Worm (Caenorhabditis elegans): ENCODE data around the gene T24C2.3.

T24C2.3 gene

ce11 chrX:14560297-14560680 is 17.0 kb downstream of the T24C2.3 start (continued):
- TF ChIP-seq dpl-1 (GFP tag; optimal IDR thresholded peaks at IDR 0.05) = peak; percentile 61
- TF ChIP-seq hlh-30 (tag; optimal IDR thresholded peaks at IDR 0.05; ENCODE audit: insufficient read depth) = peak; percentile 96
- no peak for TF ChIP-seq daf-8 (GFP tag; IDR thresholded peaks at IDR 0.05)
- peak; percentile 99 for TF ChIP-seq dmd-6 (GFP tag; IDR thresholded peaks at IDR 0.05)
- no peak for TF ChIP-seq D1046.2 (GFP tag; IDR thresholded peaks at IDR 0.05)
- TF ChIP-seq zip-2 (tag; optimal IDR thresholded peaks at IDR 0.05) = peak; percentile 55
- TF ChIP-seq tag-97 (GFP tag; IDR thresholded peaks at IDR 0.05) = no peak
- peak; percentile 73 for TF ChIP-seq fos-1 (tag; optimal IDR thresholded peaks at IDR 0.05)
- no peak for TF ChIP-seq F10B5.3 (tag; optimal IDR thresholded peaks at IDR 0.05)
- TF ChIP-seq nhr-42 (GFP tag; IDR thresholded peaks at IDR 0.05) = peak; percentile 20; the same call in 1 of the 2 replicates
- TF ChIP-seq skn-1 (tag; optimal IDR thresholded peaks at IDR 0.05) = no peak
- TF ChIP-seq Y105C5A.15 (GFP tag; IDR thresholded peaks at IDR 0.05) = no peak
- peak; percentile 97 for TF ChIP-seq mep-1 (tag; optimal IDR thresholded peaks at IDR 0.05)
- peak; percentile 64 for TF ChIP-seq egl-43 (GFP tag; IDR thresholded peaks at IDR 0.05)
- TF ChIP-seq madf-9 (GFP tag; conservative IDR thresholded peaks at IDR 0.05) = peak; percentile 47
- no peak for TF ChIP-seq ZK546.5 (tag; optimal IDR thresholded peaks at IDR 0.05)
- no peak for TF ChIP-seq sdz-12 (GFP tag; optimal IDR thresholded peaks at IDR 0.05)
- peak; percentile 19 to 77 for TF ChIP-seq daf-16 (GFP tag; optimal IDR thresholded peaks at IDR 0.05)
- TF ChIP-seq daf-16 (tag; optimal IDR thresholded peaks at IDR 0.05) = peak; percentile 97
- peak; percentile 71 for TF ChIP-seq pqm-1 (tag; optimal IDR thresholded peaks at IDR 0.05)
- TF ChIP-seq nhr-41 (GFP tag; IDR thresholded peaks at IDR 0.05) = peak; percentile 44; the same call in 1 of the 2 replicates
- TF ChIP-seq T20F7.1 (GFP tag; optimal IDR thresholded peaks at IDR 0.05) = peak; percentile 76
- TF ChIP-seq spr-3 (GFP tag; optimal IDR thresholded peaks at IDR 0.05) = no peak
- no peak for TF ChIP-seq F44E2.7 (GFP tag; IDR thresholded peaks at IDR 0.05)
- no peak for TF ChIP-seq lir-3 (tag; optimal IDR thresholded peaks at IDR 0.05)

DNA sequence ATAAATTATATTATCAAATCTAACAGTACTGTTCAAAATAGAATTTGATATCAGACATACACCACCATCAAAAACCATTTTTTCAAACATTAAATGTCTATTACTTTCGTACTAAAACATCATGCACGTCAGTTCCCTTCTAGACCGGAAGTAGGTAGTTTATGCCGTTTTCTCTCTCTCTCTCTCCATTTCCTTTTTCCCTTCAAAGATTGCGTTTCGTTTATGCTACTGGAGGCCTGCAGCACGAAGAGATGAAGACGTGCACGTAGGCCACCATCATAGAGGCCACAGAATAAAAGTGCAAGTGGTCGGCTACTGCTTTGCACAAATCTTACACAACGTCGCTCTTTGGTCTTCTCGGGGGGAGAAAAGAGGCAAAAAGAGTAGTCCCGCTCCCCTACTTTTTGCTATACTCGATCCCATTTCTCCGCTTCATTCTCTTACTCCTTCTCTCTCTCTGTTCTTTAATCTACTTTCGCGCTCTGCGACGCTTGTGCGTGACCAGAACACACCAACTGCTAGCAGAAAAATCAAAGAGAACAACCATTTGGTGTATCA is 18.2 kb downstream of the T24C2.3 start:
- TF ChIP-seq lin-38 (GFP tag; IDR thresholded peaks at IDR 0.05) = peak; percentile 29; the same call in 1 of the 2 replicates
- TF ChIP-seq ceh-44 (GFP tag; IDR thresholded peaks at IDR 0.05) = no peak
- TF ChIP-seq ceh-20 (GFP tag; IDR thresholded peaks at IDR 0.05) = peak; percentile 80
- TF ChIP-seq ztf-11 (tag; optimal IDR thresholded peaks at IDR 0.05) = no peak
- TF ChIP-seq Y48G9A.11 (GFP tag; IDR thresholded peaks at IDR 0.05) = no peak
- no peak for TF ChIP-seq nhr-111 (GFP tag; optimal IDR thresholded peaks at IDR 0.05)
- peak; percentile 55 to 71 for TF ChIP-seq mdl-1 (tag; optimal IDR thresholded peaks at IDR 0.05)
- TF ChIP-seq snpc-4 (tag; optimal IDR thresholded peaks at IDR 0.05) = no peak
- TF ChIP-seq aly-2 (tag; optimal IDR thresholded peaks at IDR 0.05) = no peak
- peak; percentile 74 for TF ChIP-seq nhr-11 (tag; optimal IDR thresholded peaks at IDR 0.05)
- TF ChIP-seq lin-15B (tag; optimal IDR thresholded peaks at IDR 0.05) = no peak
- TF ChIP-seq tra-1 (GFP tag; IDR thresholded peaks at IDR 0.05) = peak; percentile 80
- TF ChIP-seq dve-1 (tag; optimal IDR thresholded peaks at IDR 0.05; ENCODE audit: insufficient read depth) = no peak
- no peak for TF ChIP-seq daf-19 (GFP tag; conservative IDR thresholded peaks at IDR 0.05)
- TF ChIP-seq mxl-3 (GFP tag; optimal IDR thresholded peaks at IDR 0.05) = no peak
- TF ChIP-seq duxl-1 (tag; optimal IDR thresholded peaks at IDR 0.05; ENCODE audit: poor library complexity) = no peak
- TF ChIP-seq T20F7.1 (GFP tag; optimal IDR thresholded peaks at IDR 0.05) = no peak
- TF ChIP-seq cey-2 (tag; optimal IDR thresholded peaks at IDR 0.05; ENCODE audit: borderline replicate concordance, insufficient read depth) = no peak
- no peak for TF ChIP-seq Y75B8A.6 (GFP tag; IDR thresholded peaks at IDR 0.05)
- TF ChIP-seq mxl-2 (GFP tag; conservative IDR thresholded peaks at IDR 0.05) = no peak
- no peak for TF ChIP-seq madf-5 (GFP tag; IDR thresholded peaks at IDR 0.05)
- peak; percentile 70; the same call in 1 of the 2 replicates for TF ChIP-seq hmg-1.1 (GFP tag; IDR thresholded peaks at IDR 0.05)
- TF ChIP-seq rbr-2 (tag; optimal IDR thresholded peaks at IDR 0.05) = peak; percentile 70
- no peak for TF ChIP-seq nhr-6 (tag; optimal IDR thresholded peaks at IDR 0.05)
- TF ChIP-seq nhr-102 (tag; optimal IDR thresholded peaks at IDR 0.05) = no peak
- 0 out of 2 replicates have a peak, but pooled peaks have one; percentile 56 for TF ChIP-seq dmd-8 (GFP tag; IDR thresholded peaks at IDR 0.05)
- no peak for TF ChIP-seq nhr-76 (tag; optimal IDR thresholded peaks at IDR 0.05)
- no peak for TF ChIP-seq T26A8.4 (GFP tag; IDR thresholded peaks at IDR 0.05)

Measured in whole organism, L4 larva.